Worm (Caenorhabditis elegans): ENCODE measurements around the gene cey-1.

DNA sequence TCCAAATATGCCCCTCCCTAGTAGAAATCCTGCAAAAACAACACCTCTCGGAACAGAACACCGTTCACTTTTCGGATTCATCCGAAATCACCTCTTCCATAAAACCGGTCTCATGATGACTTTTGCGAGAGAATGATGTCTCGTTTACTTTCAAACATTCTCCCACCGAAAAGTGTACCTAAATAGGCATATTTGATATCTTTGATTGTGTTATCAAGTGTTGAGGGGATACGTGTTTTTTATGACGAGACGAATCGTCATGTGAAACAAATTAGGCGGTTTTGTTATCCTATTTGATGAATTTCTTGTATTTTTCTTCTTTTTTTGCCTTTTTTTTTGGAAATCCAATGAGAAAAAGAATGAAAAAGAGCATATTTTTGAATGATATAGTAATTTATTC, 25.8 kb downstream of the cey-1 start:
- TF ChIP-seq dve-1 (tag; optimal IDR thresholded peaks at IDR 0.05): no peak
- no peak for TF ChIP-seq rnt-1 (tag; optimal IDR thresholded peaks at IDR 0.05)
- TF ChIP-seq eyg-1 (tag; optimal IDR thresholded peaks at IDR 0.05): no peak
- no peak for TF ChIP-seq pha-4 (tag; optimal IDR thresholded peaks at IDR 0.05)
- no peak for TF ChIP-seq ceh-34 (tag; optimal IDR thresholded peaks at IDR 0.05)

All from whole organism, late embryonic.